Worm (Caenorhabditis elegans) whole organism, L4/young adult: ENCODE results near the gene lips-6.

Experiments used
- W03F9.2 ChIP-seq: fragments of 150-350 bp; optimal IDR thresholded peaks from 2 replicates; lab custom pipeline; 2014; ENCODE audit warnings: missing biosample characterization, missing genetic modification characterization
- dao-5 ChIP-seq: sonication (generic microtip); optimal IDR thresholded peaks from 2 replicates; lab custom pipeline; 2016; ENCODE audit warnings: missing genotype, missing genetic modification characterization, moderate library complexity, missing compliant biosample characterization
- him-1 ChIP-seq: sonication (generic microtip); optimal IDR thresholded peaks from 2 replicates; lab custom pipeline; 2016; ENCODE audit warnings: missing genotype, missing genetic modification reagents, missing genetic modification characterization, missing compliant biosample characterization

DNA sequence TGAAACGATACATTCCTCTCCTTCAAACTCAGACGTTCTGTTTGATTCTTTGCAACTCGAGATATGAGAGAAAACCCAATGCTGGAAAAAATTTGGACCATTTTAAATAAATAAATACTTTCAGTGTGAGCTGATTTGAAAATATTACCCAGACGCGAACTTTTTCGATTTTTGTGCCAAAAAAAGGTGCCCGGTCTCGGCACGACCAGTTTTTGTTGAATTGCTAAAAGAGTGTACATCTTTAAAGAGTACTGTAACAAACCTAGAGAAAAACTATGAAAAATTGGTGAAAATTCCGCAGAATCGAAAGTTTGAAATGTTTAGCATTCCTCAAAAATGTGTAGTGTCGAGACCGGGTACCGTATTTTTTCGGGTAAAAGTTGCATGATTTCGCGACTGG lies 45.7 kb upstream of the lips-6 start, which contains the start of gene K08E4.8:
- TF ChIP-seq W03F9.2 (tag; lab: Kevin White, UChicago) (no peak), dao-5 (tag; lab: Kevin White, UChicago) (no peak), him-1 (tag; lab: Kevin White, UChicago) (no peak)
